Fruit fly (Drosophila melanogaster): Measurements from ENCODE around the gene boil.

dm6 chrX:4911765-4912245 lies 36.3 kb downstream of the boil start:
- TF ChIP-seq CG8478 (optimal IDR thresholded peaks at IDR 0.05) = no peak
- TF ChIP-seq CTCF (optimal IDR thresholded peaks at IDR 0.05) = no peak

Data from S2 (cell line).